Fruit fly (Drosophila melanogaster): Measurements from ENCODE around the gene Es2.

Gene Es2

DNA sequence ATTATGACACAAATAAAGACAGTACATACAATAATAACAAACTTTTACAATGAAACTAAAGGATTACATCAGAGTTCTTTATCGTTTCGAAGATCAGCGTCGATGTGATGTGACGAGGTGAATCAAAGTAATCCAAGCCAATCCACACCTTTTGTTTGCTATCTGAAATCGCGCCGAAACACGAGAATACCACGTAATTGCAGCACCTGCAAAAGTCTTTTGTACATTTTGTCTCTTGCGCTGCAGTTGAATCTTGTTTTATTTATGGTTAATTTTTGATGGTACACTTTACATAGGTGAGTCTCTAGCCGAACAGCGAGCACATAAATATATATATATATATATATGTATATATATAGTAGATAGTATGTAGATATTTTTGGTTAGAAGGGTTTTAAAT lies 23.5 kb downstream of the Es2 start:
- TF ChIP-seq CG32264 (GFP tag; optimal IDR thresholded peaks at IDR 0.05) (no peak), Myc (optimal IDR thresholded peaks at IDR 0.05) (no peak), rgr (GFP tag; optimal IDR thresholded peaks at IDR 0.05) (no peak), Rel (GFP tag; optimal IDR thresholded peaks at IDR 0.05) (no peak), Rel (tag; optimal IDR thresholded peaks at IDR 0.05) (no peak), br (GFP tag; optimal IDR thresholded peaks at IDR 0.05) (no peak), Hr78 (GFP tag; optimal IDR thresholded peaks at IDR 0.05) (no peak), Hr83 (GFP tag; optimal IDR thresholded peaks at IDR 0.05; ENCODE audit: poor library complexity, severe bottlenecking) (no peak), dl (GFP tag; optimal IDR thresholded peaks at IDR 0.05; ENCODE audit: insufficient read depth in 1 of 2, partially characterized antibody in 2 of 2) (no peak), tai (GFP tag; optimal IDR thresholded peaks at IDR 0.05) (no peak)

DNA sequence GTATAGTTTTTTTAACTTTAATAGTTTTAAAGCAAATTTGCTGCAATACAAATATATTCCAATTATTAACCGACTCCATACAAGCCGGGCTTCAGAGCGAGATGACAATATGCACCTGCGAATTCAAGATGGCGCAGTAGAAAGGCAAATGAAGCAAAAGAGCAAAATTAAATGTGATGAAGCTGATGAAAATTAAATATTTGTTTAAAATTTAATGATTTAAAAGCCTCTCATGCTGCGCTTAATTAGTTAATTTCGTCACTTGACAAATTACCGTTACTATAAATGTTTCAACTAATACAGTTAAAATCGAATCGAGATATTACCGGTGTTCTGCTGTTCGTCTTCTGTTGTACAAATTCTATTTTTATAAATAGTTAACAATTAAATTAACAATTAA lies 27.8 kb downstream of the Es2 start, which contains the start of gene CG33181:
Gene CG33181, plus strand, starts transcription at position 301 of the 400 bp plus-strand sequence.
- TF ChIP-seq CrebA (GFP tag; optimal IDR thresholded peaks at IDR 0.05; ENCODE audit: borderline replicate concordance) (no peak), lola (GFP tag; optimal IDR thresholded peaks at IDR 0.05) (no peak), Jra (GFP tag; optimal IDR thresholded peaks at IDR 0.05) (no peak), Abd-B (GFP tag; optimal IDR thresholded peaks at IDR 0.05) (no peak), usp (GFP tag; optimal IDR thresholded peaks at IDR 0.05) (no peak), dsf (GFP tag; optimal IDR thresholded peaks at IDR 0.05; ENCODE audit: borderline replicate concordance) (no peak), rgr (GFP tag; optimal IDR thresholded peaks at IDR 0.05) (no peak), Dfd (GFP tag; optimal IDR thresholded peaks at IDR 0.05) (no peak), HLH106 (tag; optimal IDR thresholded peaks at IDR 0.05) (no peak), ey (GFP tag; optimal IDR thresholded peaks at IDR 0.05) (no peak), CG32264 (GFP tag; optimal IDR thresholded peaks at IDR 0.05) (no peak), dl (GFP tag; optimal IDR thresholded peaks at IDR 0.05; ENCODE audit: insufficient read depth in 1 of 2, partially characterized antibody in 2 of 2) (no peak), dmrt93B (GFP tag; optimal IDR thresholded peaks at IDR 0.05) (no peak), Vsx2 (GFP tag; optimal IDR thresholded peaks at IDR 0.05; ENCODE audit: partially characterized antibody) (no peak)

DNA sequence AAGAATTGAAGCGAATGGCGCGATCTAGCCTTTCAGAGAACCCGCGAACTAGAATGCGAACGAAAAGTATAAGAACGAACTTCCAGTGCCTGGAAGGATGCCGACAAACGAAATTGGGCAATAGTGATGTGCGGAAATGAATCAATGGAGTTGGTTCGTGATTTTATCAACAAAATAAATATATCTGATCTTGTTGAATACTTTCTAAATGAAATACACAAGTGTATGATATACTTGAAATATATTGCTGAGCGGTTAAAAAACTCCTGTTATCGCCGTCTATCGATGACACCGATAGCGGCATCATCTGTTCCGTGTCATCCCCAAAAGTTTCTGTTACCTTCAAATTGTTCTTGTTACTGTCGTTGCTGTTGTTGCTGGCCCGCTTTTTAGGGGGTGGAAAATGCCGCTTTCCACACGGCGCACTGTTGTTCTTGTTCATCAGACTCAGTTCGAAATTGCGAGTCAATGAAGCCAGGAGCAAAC lies 28.2 kb downstream of the Es2 start, which contains the start of gene otu:
Gene otu, minus strand, starts transcription at position 51 of the 486 bp plus-strand sequence.
- TF ChIP-seq usp (GFP tag; optimal IDR thresholded peaks at IDR 0.05) (no peak), tai (GFP tag; optimal IDR thresholded peaks at IDR 0.05) (no peak), Hnf4 (GFP tag; optimal IDR thresholded peaks at IDR 0.05) (no peak), N (GFP tag; optimal IDR thresholded peaks at IDR 0.05) (no peak), Dfd (GFP tag; optimal IDR thresholded peaks at IDR 0.05) (no peak), woc (GFP tag; optimal IDR thresholded peaks at IDR 0.05) (no peak), CrebA (GFP tag; optimal IDR thresholded peaks at IDR 0.05; ENCODE audit: borderline replicate concordance) (no peak), psq (GFP tag; optimal IDR thresholded peaks at IDR 0.05) (no peak), Mio (GFP tag; optimal IDR thresholded peaks at IDR 0.05) (no peak), Rel (GFP tag; optimal IDR thresholded peaks at IDR 0.05) (no peak), Rel (tag; optimal IDR thresholded peaks at IDR 0.05) (no peak), Sp1 (GFP tag; optimal IDR thresholded peaks at IDR 0.05) (no peak), sv (GFP tag; optimal IDR thresholded peaks at IDR 0.05) (no peak), Abd-B (GFP tag; optimal IDR thresholded peaks at IDR 0.05) (no peak), h (GFP tag; optimal IDR thresholded peaks at IDR 0.05) (no peak), Vsx2 (GFP tag; optimal IDR thresholded peaks at IDR 0.05; ENCODE audit: partially characterized antibody) (no peak), Dif (GFP tag; optimal IDR thresholded peaks at IDR 0.05; ENCODE audit: partially characterized antibody) (no peak), ey (GFP tag; optimal IDR thresholded peaks at IDR 0.05) (no peak)

DNA sequence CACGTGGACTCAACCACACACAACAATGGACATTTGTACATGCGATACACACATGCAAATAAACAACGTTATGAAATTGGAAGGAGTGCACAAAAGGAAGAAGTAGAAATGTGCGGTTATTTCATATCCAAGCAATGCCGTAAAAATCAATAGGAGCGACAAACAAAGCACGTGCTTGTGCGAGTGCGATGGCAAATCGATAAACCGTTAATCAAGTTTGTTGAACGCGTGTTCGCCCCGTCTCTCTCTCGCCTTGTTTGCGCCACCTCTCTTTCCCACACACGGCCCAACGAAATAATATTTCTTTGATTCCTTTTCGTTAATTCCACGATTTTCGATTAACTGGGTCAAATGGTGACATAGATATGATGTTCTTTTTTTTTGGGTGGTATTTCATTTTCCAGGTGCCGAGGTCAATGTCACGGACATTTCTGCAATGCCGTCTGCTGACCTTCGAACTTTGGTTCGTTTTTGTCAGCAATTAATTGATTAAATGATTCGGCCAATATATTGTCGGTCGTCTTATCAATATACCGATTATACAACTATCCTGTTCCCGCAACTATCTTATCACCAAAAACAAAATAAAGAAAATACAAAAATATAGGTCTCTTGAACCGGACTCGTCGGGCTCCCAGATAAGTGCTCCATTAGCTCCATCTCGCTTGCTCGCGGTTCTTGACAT lies 29.2 kb downstream of the Es2 start:
- no peak for TF ChIP-seq ey (GFP tag; optimal IDR thresholded peaks at IDR 0.05)
- TF ChIP-seq foxo (GFP tag; optimal IDR thresholded peaks at IDR 0.05): no peak
- no peak for TF ChIP-seq GATAd (GFP tag; optimal IDR thresholded peaks at IDR 0.05)
- TF ChIP-seq Jra (GFP tag; optimal IDR thresholded peaks at IDR 0.05): no peak
- TF ChIP-seq pan (optimal IDR thresholded peaks at IDR 0.05): no peak
- no peak for TF ChIP-seq psq (GFP tag; optimal IDR thresholded peaks at IDR 0.05)
- TF ChIP-seq Hr83 (GFP tag; optimal IDR thresholded peaks at IDR 0.05; ENCODE audit: poor library complexity, severe bottlenecking): no peak
- no peak for TF ChIP-seq CG32264 (GFP tag; optimal IDR thresholded peaks at IDR 0.05)
- TF ChIP-seq Abd-B (GFP tag; optimal IDR thresholded peaks at IDR 0.05): no peak
